Worm (Caenorhabditis elegans) whole organism, L1 larva: Measurements from ENCODE around the gene F52H2.3.

ENCODE experiments used
- C34B4.2 ChIP-seq: sonication (generic microtip); optimal IDR thresholded peaks from 2 replicates; lab custom pipeline; 2017; ENCODE audit warnings: mild to moderate bottlenecking, missing genetic modification characterization, missing compliant biosample characterization
- aha-1 ChIP-seq: fragments of 150-350 bp; optimal IDR thresholded peaks from 2 replicates; lab custom pipeline; 2014; ENCODE audit warnings: missing biosample characterization, missing genetic modification characterization
- alr-1 ChIP-seq: fragments of 200-800 bp; sonication (Bioruptor generic); optimal IDR thresholded peaks from 2 replicates; lab custom pipeline; 2018; ENCODE audit warnings: borderline replicate concordance, mild to moderate bottlenecking, missing genetic modification characterization, missing compliant biosample characterization
- ama-1 ChIP-seq: fragments of 150-350 bp; optimal IDR thresholded peaks from 2 replicates; lab custom pipeline; 2014
- blmp-1 ChIP-seq: fragments of 150-350 bp; optimal IDR thresholded peaks from 2 replicates; lab custom pipeline; 2014; ENCODE audit warnings: missing biosample characterization, missing genetic modification characterization
- ceh-63 ChIP-seq: fragments of 200-800 bp; sonication (Bioruptor generic); optimal IDR thresholded peaks from 2 replicates; lab custom pipeline; 2018; ENCODE audit warnings: mild to moderate bottlenecking, missing genetic modification characterization, missing compliant biosample characterization
- ceh-8 ChIP-seq: fragments of 200-800 bp; sonication (Bioruptor generic); optimal IDR thresholded peaks from 2 replicates; lab custom pipeline; 2018; ENCODE audit warnings: mild to moderate bottlenecking, missing genetic modification characterization, moderate library complexity, missing compliant biosample characterization
- ceh-88 ChIP-seq: fragments of 200-800 bp; sonication (Bioruptor generic); IDR thresholded peaks from 2 replicates; pipeline ENCODE4 v1.3.6; 2022; ENCODE audit warnings: missing genetic modification characterization, missing compliant biosample characterization
- ces-1 ChIP-seq: fragments of 150-350 bp; optimal IDR thresholded peaks from 2 replicates; lab custom pipeline; 2014; ENCODE audit warnings: missing biosample characterization, missing genetic modification reagents, missing genetic modification characterization
- dpl-1 ChIP-seq, 3 experiments: fragments of 150-350 bp in 2 of 3; sonication (generic microtip) in 1 of 3; optimal IDR thresholded peaks; 2 replicates each; lab custom pipeline; 2014 to 2017; ENCODE audit warnings: missing biosample characterization in 3 of 3, missing genetic modification characterization in 3 of 3, missing genetic modification reagents in 3 of 3
- efl-1 ChIP-seq, 4 experiments: fragments of 150-350 bp; optimal IDR thresholded peaks in 3 of 4; peaks in 1 of 4; 1 replicate in 1 of 4; 2 replicates in 3 of 4; lab custom pipeline; 2014; ENCODE audit warnings: missing biosample characterization in 2 of 4, missing genetic modification characterization in 2 of 4, missing genetic modification reagents in 2 of 4
- egl-13 ChIP-seq: sonication (generic microtip); optimal IDR thresholded peaks from 2 replicates; lab custom pipeline; 2016; ENCODE audit warnings: missing genotype, missing genetic modification reagents, missing genetic modification characterization, missing compliant biosample characterization
- egl-27 ChIP-seq, 2 experiments: fragments of 150-350 bp in 1 of 2; sonication (generic microtip); optimal IDR thresholded peaks; 3 replicates each; lab custom pipeline; 2017 to 2018; ENCODE audit warnings: missing biosample characterization in 2 of 2, missing genetic modification characterization in 2 of 2, missing genetic modification reagents in 2 of 2
- elt-2 ChIP-seq: sonication (generic microtip); optimal IDR thresholded peaks from 2 replicates; lab custom pipeline; 2016; ENCODE audit warnings: missing genetic modification characterization, mild to moderate bottlenecking, inconsistent platforms, missing compliant biosample characterization, missing genetic modification reagents
- fos-1 ChIP-seq: fragments of 150-350 bp; optimal IDR thresholded peaks from 2 replicates; lab custom pipeline; 2014; ENCODE audit warnings: missing biosample characterization, missing genetic modification characterization
- grh-1 ChIP-seq: fragments of 200-800 bp; sonication (Bioruptor generic); IDR thresholded peaks from 2 replicates; pipeline ENCODE4 v1.3.6; 2022; ENCODE audit warnings: missing genetic modification reagents, missing genetic modification characterization, missing compliant biosample characterization
- hlh-17 ChIP-seq: fragments of 200-800 bp; sonication (Bioruptor generic); optimal IDR thresholded peaks from 2 replicates; lab custom pipeline; 2018; ENCODE audit warnings: missing genetic modification characterization, mild to moderate bottlenecking, missing compliant biosample characterization, moderate library complexity, borderline replicate concordance
- hlh-4 ChIP-seq: sonication (generic microtip); optimal IDR thresholded peaks from 2 replicates; lab custom pipeline; 2016; ENCODE audit warnings: mild to moderate bottlenecking, missing genetic modification characterization, missing compliant biosample characterization
- isw-1 ChIP-seq: fragments of 200-800 bp; sonication (Bioruptor generic); IDR thresholded peaks from 2 replicates; pipeline ENCODE4 v1.3.6; 2022; ENCODE audit warnings: missing genetic modification characterization, missing compliant biosample characterization
- jun-1 ChIP-seq: fragments of 150-350 bp; optimal IDR thresholded peaks from 2 replicates; lab custom pipeline; 2014; ENCODE audit warnings: missing biosample characterization, missing genetic modification reagents, missing genetic modification characterization
- lin-14 ChIP-seq: fragments of 200-800 bp; sonication (Bioruptor generic); optimal IDR thresholded peaks from 2 replicates; lab custom pipeline; 2018; ENCODE audit warnings: mild to moderate bottlenecking, missing genetic modification characterization, moderate library complexity, missing compliant biosample characterization
- lin-35 ChIP-seq, 2 experiments: fragments of 150-350 bp; optimal IDR thresholded peaks; 2 replicates each; lab custom pipeline; 2014; ENCODE audit warnings: missing biosample characterization in 2 of 2, missing genetic modification characterization in 2 of 2, missing genetic modification reagents in 2 of 2
- lir-3 ChIP-seq: sonication (generic microtip); optimal IDR thresholded peaks from 2 replicates; lab custom pipeline; 2016; ENCODE audit warnings: mild to moderate bottlenecking, missing genetic modification characterization, moderate library complexity, missing compliant biosample characterization; ENCODE audit not compliant: poor library complexity
- lsy-2 ChIP-seq, 2 experiments: fragments of 150-350 bp; optimal IDR thresholded peaks; 2 replicates each; lab custom pipeline; 2014; ENCODE audit warnings: missing biosample characterization in 2 of 2, missing genetic modification characterization in 2 of 2
- mef-2 ChIP-seq: fragments of 150-350 bp; optimal IDR thresholded peaks from 2 replicates; lab custom pipeline; 2014; ENCODE audit warnings: missing biosample characterization, missing genetic modification characterization
- mep-1 ChIP-seq: fragments of 150-350 bp; optimal IDR thresholded peaks from 2 replicates; lab custom pipeline; 2014; ENCODE audit warnings: missing biosample characterization, missing genetic modification characterization
- nhr-19 ChIP-seq: fragments of 200-800 bp; sonication (Bioruptor generic); conservative IDR thresholded peaks from 2 replicates; pipeline ENCODE4 v1.3.6; 2022; ENCODE audit warnings: missing genetic modification characterization, missing compliant biosample characterization
- nhr-20 ChIP-seq: sonication (generic microtip); optimal IDR thresholded peaks from 2 replicates; lab custom pipeline; 2016; ENCODE audit warnings: mild to moderate bottlenecking, missing genetic modification characterization, missing compliant biosample characterization
- nhr-47 ChIP-seq: sonication (generic microtip); optimal IDR thresholded peaks from 2 replicates; lab custom pipeline; 2016; ENCODE audit warnings: mild to moderate bottlenecking, missing genetic modification characterization, moderate library complexity, missing compliant biosample characterization
- nhr-71 ChIP-seq: sonication (generic microtip); optimal IDR thresholded peaks from 2 replicates; lab custom pipeline; 2016; ENCODE audit warnings: mild to moderate bottlenecking, missing genetic modification characterization, moderate library complexity, missing compliant biosample characterization
- nhr-76 ChIP-seq: sonication (generic microtip); optimal IDR thresholded peaks from 2 replicates; lab custom pipeline; 2017; ENCODE audit warnings: missing biosample characterization, missing genetic modification characterization
- nhr-77 ChIP-seq: fragments of 150-350 bp; optimal IDR thresholded peaks from 2 replicates; lab custom pipeline; 2014; ENCODE audit warnings: missing biosample characterization, missing genetic modification characterization
- nhr-84 ChIP-seq: sonication (generic microtip); optimal IDR thresholded peaks from 2 replicates; lab custom pipeline; 2017; ENCODE audit warnings: missing biosample characterization, missing genetic modification characterization
- nhr-85 ChIP-seq: sonication (generic microtip); peaks from one replicate; lab custom pipeline; 2016; ENCODE audit warnings: missing genetic modification characterization, inconsistent platforms, missing compliant biosample characterization
- nhr-90 ChIP-seq: sonication (generic microtip); optimal IDR thresholded peaks from 2 replicates; lab custom pipeline; 2016; ENCODE audit warnings: mild to moderate bottlenecking, missing genetic modification characterization, missing compliant biosample characterization; ENCODE audit not compliant: poor library complexity
- pag-3 ChIP-seq: sonication (generic microtip); optimal IDR thresholded peaks from 2 replicates; lab custom pipeline; 2017; ENCODE audit warnings: missing genetic modification characterization, mild to moderate bottlenecking, missing compliant biosample characterization, antibody characterized with exemption, borderline replicate concordance; ENCODE audit not compliant: insufficient read depth
- pax-3 ChIP-seq: fragments of 200-800 bp; sonication (Bioruptor generic); optimal IDR thresholded peaks from 2 replicates; lab custom pipeline; 2018; ENCODE audit warnings: mild to moderate bottlenecking, missing genetic modification characterization, moderate library complexity, missing compliant biosample characterization
- pqm-1 ChIP-seq: sonication (generic microtip); optimal IDR thresholded peaks from 3 replicates; lab custom pipeline; 2017; ENCODE audit warnings: missing biosample characterization, missing genetic modification characterization
- rnt-1 ChIP-seq: sonication (generic microtip); optimal IDR thresholded peaks from 2 replicates; lab custom pipeline; 2016; ENCODE audit warnings: mild to moderate bottlenecking, missing genetic modification characterization, moderate library complexity, missing compliant biosample characterization
- skn-1 ChIP-seq: fragments of 150-350 bp; optimal IDR thresholded peaks from 2 replicates; lab custom pipeline; 2014; ENCODE audit warnings: missing biosample characterization, missing genetic modification characterization
- sptf-1 ChIP-seq: fragments of 150-350 bp; optimal IDR thresholded peaks from 2 replicates; lab custom pipeline; 2014; ENCODE audit warnings: missing biosample characterization, missing genetic modification characterization
- swsn-7 ChIP-seq: sonication (generic microtip); optimal IDR thresholded peaks from 2 replicates; lab custom pipeline; 2016; ENCODE audit warnings: missing genetic modification characterization, missing compliant biosample characterization
- tbx-2 ChIP-seq: sonication (generic microtip); optimal IDR thresholded peaks from 2 replicates; lab custom pipeline; 2016; ENCODE audit warnings: missing genetic modification characterization, missing compliant biosample characterization
- unc-130 ChIP-seq: fragments of 150-350 bp; optimal IDR thresholded peaks from 2 replicates; lab custom pipeline; 2017; ENCODE audit warnings: missing biosample characterization, missing genetic modification characterization, inconsistent platforms
- unc-62 ChIP-seq: fragments of 150-350 bp; optimal IDR thresholded peaks from 2 replicates; lab custom pipeline; 2014; ENCODE audit warnings: missing biosample characterization, missing genetic modification reagents, missing genetic modification characterization
- vab-15 ChIP-seq: sonication (generic microtip); optimal IDR thresholded peaks from 2 replicates; lab custom pipeline; 2017; ENCODE audit warnings: missing genotype, mild to moderate bottlenecking, missing genetic modification characterization, missing compliant biosample characterization
- xbp-1 ChIP-seq: sonication (generic microtip); optimal IDR thresholded peaks from 2 replicates; lab custom pipeline; 2016; ENCODE audit warnings: missing genetic modification characterization, missing compliant biosample characterization
- ztf-4 ChIP-seq: fragments of 150-350 bp; optimal IDR thresholded peaks from 2 replicates; lab custom pipeline; 2014; ENCODE audit warnings: missing biosample characterization, missing genetic modification characterization

F52H2.3 gene

DNA sequence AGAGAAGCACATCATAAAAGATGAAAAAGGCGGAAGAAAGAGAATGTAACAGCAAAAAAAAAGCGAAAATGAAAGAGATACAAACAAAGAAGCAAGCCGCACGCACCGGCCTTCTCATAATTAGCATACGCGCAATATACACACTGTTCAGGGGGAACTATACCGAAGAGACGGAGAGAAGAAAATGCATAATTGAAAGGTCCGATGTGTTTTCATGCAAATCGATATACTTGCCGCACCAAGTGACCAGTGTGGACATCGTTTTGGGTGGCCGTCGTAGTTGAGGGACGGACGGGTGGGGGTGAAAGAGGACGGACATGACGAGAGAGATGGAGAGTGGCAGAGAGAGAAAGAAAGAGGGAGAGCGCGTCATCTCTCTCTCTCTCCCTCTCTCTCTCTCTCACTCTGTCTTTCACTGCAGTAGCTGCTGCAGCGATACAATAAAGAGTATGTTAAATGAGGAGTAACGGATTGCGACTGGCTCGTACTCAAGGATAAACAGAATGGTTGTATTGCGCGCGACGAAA, 4.5 kb downstream of the F52H2.3 start (continued):
- TF ChIP-seq nhr-77 (peak; percentile 85), dpl-1 (GFP tag; optimal IDR thresholded peaks at IDR 0.05; lab: Kevin White, UChicago) (peak; percentile 12 to 36 (median 32)), C34B4.2 (tag; lab: Kevin White, UChicago) (no peak), isw-1 (peak; percentile 44), hlh-17 (GFP tag; lab: Kevin White, UChicago) (no peak), ces-1 (no peak), rnt-1 (peak; percentile 90), fos-1 (peak; percentile 81), pax-3 (peak; percentile 61), skn-1 (tag; lab: Kevin White, UChicago) (peak; percentile 98), ceh-8 (peak; percentile 36), aha-1 (tag; lab: Kevin White, UChicago) (peak; percentile 76), ztf-4 (tag; lab: Kevin White, UChicago) (peak; percentile 80), alr-1 (tag; lab: Kevin White, UChicago) (no peak), mep-1 (tag; lab: Kevin White, UChicago) (peak; percentile 79), sptf-1 (tag; lab: Kevin White, UChicago) (no peak), nhr-85 (peak; percentile 95), jun-1 (tag; lab: Kevin White, UChicago) (peak; percentile 79), nhr-20 (tag; lab: Kevin White, UChicago) (peak; percentile 88), swsn-7 (tag; lab: Kevin White, UChicago) (peak; percentile 88), lir-3 (tag; lab: Kevin White, UChicago) (peak; percentile 92), ceh-63 (GFP tag; lab: Kevin White, UChicago) (no peak), xbp-1 (tag; lab: Kevin White, UChicago) (peak; percentile 83), unc-62 (no peak)

DNA sequence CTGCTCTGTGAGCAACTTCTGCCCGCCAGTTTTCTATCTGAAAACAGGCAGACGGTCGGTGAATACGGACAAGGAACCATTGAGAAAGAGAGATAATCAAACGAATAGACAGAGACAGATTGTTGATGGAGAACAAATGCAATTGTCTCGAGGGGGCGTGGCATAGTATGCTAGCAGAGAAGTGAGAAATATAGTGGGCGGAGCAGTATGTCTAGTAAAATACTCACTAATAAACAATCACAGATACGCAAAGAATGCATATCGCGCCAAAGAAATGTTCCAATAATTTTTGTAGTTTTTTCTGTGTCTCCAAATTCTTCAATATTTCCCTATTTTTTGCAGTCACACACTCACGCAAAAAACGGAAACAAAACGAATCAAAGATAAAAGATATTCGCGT, 8.5 kb downstream of the F52H2.3 start, which contains the start of gene tbc-12:
Gene tbc-12, minus strand, starts transcription at position 101 of the 400 bp plus-strand sequence.
- TF ChIP-seq C34B4.2 (tag; lab: Kevin White, UChicago) (no peak), lsy-2 (tag; optimal IDR thresholded peaks at IDR 0.05; lab: Kevin White, UChicago) (no peak), isw-1 (no peak), ceh-63 (GFP tag; lab: Kevin White, UChicago) (no peak), nhr-84 (tag; lab: Kevin White, UChicago) (no peak), pax-3 (no peak), ztf-4 (tag; lab: Kevin White, UChicago) (no peak), egl-13 (no peak), pqm-1 (no peak), ceh-88 (no peak), blmp-1 (tag; lab: Kevin White, UChicago) (no peak), grh-1 (no peak), nhr-19 (GFP tag; lab: Robert Waterston, UW) (no peak), ama-1 (lab: Kevin White, UChicago) (no peak), unc-130 (tag; lab: Kevin White, UChicago) (no peak), dpl-1 (GFP tag; optimal IDR thresholded peaks at IDR 0.05; lab: Kevin White, UChicago) (no peak), sptf-1 (tag; lab: Kevin White, UChicago) (no peak)

- TF ChIP-seq elt-2 (tag; lab: Kevin White, UChicago) = peak; percentile 6
- TF ChIP-seq vab-15 (tag; lab: Kevin White, UChicago) = no peak
- TF ChIP-seq rnt-1 = peak; percentile 43
- no peak for TF ChIP-seq tbx-2 (tag; lab: Kevin White, UChicago)
- TF ChIP-seq nhr-90 (tag; lab: Kevin White, UChicago) = peak; percentile 48
- TF ChIP-seq blmp-1 (tag; lab: Kevin White, UChicago) = no peak
- TF ChIP-seq skn-1 (tag; lab: Kevin White, UChicago) = peak; percentile 58
- no peak for TF ChIP-seq hlh-4 (tag; lab: Kevin White, UChicago)
- TF ChIP-seq egl-27 (tag; optimal IDR thresholded peaks at IDR 0.05; lab: Kevin White, UChicago) = no peak
- TF ChIP-seq nhr-84 (tag; lab: Kevin White, UChicago) = no peak
- no peak for TF ChIP-seq nhr-76 (tag; lab: Kevin White, UChicago)
- TF ChIP-seq lin-35 (GFP tag; optimal IDR thresholded peaks at IDR 0.05; lab: Kevin White, UChicago) = peak in 1 of 2 experiments; percentile 44
- TF ChIP-seq mef-2 (tag; lab: Kevin White, UChicago) = no peak
- TF ChIP-seq pag-3 = no peak
- TF ChIP-seq nhr-71 (tag; lab: Kevin White, UChicago) = peak; percentile 21
- TF ChIP-seq efl-1 (optimal IDR thresholded peaks at IDR 0.05; lab: Kevin White, UChicago) = no peak
- TF ChIP-seq efl-1 (GFP tag; optimal IDR thresholded peaks at IDR 0.05 in 1 of 2; lab: Kevin White, UChicago) = peak in 1 of 2 experiments; percentile 74
- no peak for TF ChIP-seq sptf-1 (tag; lab: Kevin White, UChicago)
- peak; percentile 10 for TF ChIP-seq nhr-20 (tag; lab: Kevin White, UChicago)
- TF ChIP-seq lin-14 (GFP tag; lab: Kevin White, UChicago) = no peak
- TF ChIP-seq nhr-47 (tag; lab: Kevin White, UChicago) = peak; percentile 17
Observed at ce11 chrX:2531276-2531675, 9.6 kb downstream of the F52H2.3 start.
